Worm (Caenorhabditis elegans) whole organism, mixed stage, embryonic: ENCODE data around the gene etc-1.

Experiments used
- M03D4.4 ChIP-seq: sonication (generic microtip); optimal IDR thresholded peaks from 2 replicates; lab custom pipeline; 2017; ENCODE audit warnings: mild to moderate bottlenecking, missing genetic modification characterization, missing compliant biosample characterization
- bed-3 ChIP-seq: fragments of 200-800 bp; sonication (Bioruptor generic); optimal IDR thresholded peaks from 3 replicates; lab custom pipeline; 2018; ENCODE audit warnings: mild to moderate bottlenecking, missing genetic modification characterization, moderate library complexity, missing compliant biosample characterization
- blmp-1 ChIP-seq: fragments of 150-350 bp; optimal IDR thresholded peaks from 2 replicates; lab custom pipeline; 2014; ENCODE audit warnings: missing biosample characterization, missing genetic modification characterization
- ceh-39 ChIP-seq: fragments of 150-350 bp; optimal IDR thresholded peaks from 2 replicates; lab custom pipeline; 2014; ENCODE audit warnings: missing biosample characterization, missing genetic modification characterization
- ceh-43 ChIP-seq: fragments of 200-800 bp; sonication (Bioruptor generic); optimal IDR thresholded peaks from 2 replicates; lab custom pipeline; 2018; ENCODE audit warnings: mild to moderate bottlenecking, missing genetic modification characterization, moderate library complexity, missing compliant biosample characterization
- ceh-83 ChIP-seq: fragments of 200-800 bp; sonication (Bioruptor generic); optimal IDR thresholded peaks from 2 replicates; lab custom pipeline; 2018; ENCODE audit warnings: mild to moderate bottlenecking, missing genetic modification characterization, missing compliant biosample characterization
- ces-1 ChIP-seq: fragments of 150-350 bp; optimal IDR thresholded peaks from 2 replicates; lab custom pipeline; 2014; ENCODE audit warnings: missing biosample characterization, missing genetic modification reagents, missing genetic modification characterization
- cnd-1 ChIP-seq: fragments of 200-800 bp; sonication (Bioruptor generic); optimal IDR thresholded peaks from 2 replicates; lab custom pipeline; 2018; ENCODE audit warnings: mild to moderate bottlenecking, missing genetic modification characterization, missing compliant biosample characterization
- drap-1 ChIP-seq: fragments of 200-800 bp; sonication (Bioruptor generic); optimal IDR thresholded peaks from 3 replicates; lab custom pipeline; 2018; ENCODE audit warnings: mild to moderate bottlenecking, missing genetic modification characterization, missing compliant biosample characterization
- elt-3 ChIP-seq: fragments of 150-350 bp; optimal IDR thresholded peaks from 2 replicates; lab custom pipeline; 2014; ENCODE audit warnings: missing biosample characterization, missing genetic modification characterization
- flh-1 ChIP-seq: fragments of 200-800 bp; sonication (Bioruptor generic); optimal IDR thresholded peaks from 2 replicates; lab custom pipeline; 2018; ENCODE audit warnings: mild to moderate bottlenecking, missing genetic modification characterization, moderate library complexity, missing compliant biosample characterization
- ham-2 ChIP-seq: fragments of 200-800 bp; sonication (Bioruptor generic); optimal IDR thresholded peaks from 2 replicates; lab custom pipeline; 2018; ENCODE audit warnings: mild to moderate bottlenecking, missing genetic modification characterization, missing compliant biosample characterization
- hlh-1 ChIP-seq: fragments of 150-350 bp; optimal IDR thresholded peaks from 2 replicates; lab custom pipeline; 2014; ENCODE audit warnings: missing biosample characterization, missing genetic modification reagents, missing genetic modification characterization
- lin-13 ChIP-seq: fragments of 150-350 bp; optimal IDR thresholded peaks from 2 replicates; lab custom pipeline; 2014; ENCODE audit warnings: missing biosample characterization, missing genetic modification characterization
- lin-32 ChIP-seq: fragments of 200-800 bp; sonication (Bioruptor generic); optimal IDR thresholded peaks from 2 replicates; lab custom pipeline; 2018; ENCODE audit warnings: mild to moderate bottlenecking, missing genetic modification characterization, missing compliant biosample characterization
- lsy-2 ChIP-seq: fragments of 150-350 bp; optimal IDR thresholded peaks from 2 replicates; lab custom pipeline; 2014; ENCODE audit warnings: missing biosample characterization, missing genetic modification characterization
- mep-1 ChIP-seq: fragments of 150-350 bp; optimal IDR thresholded peaks from 2 replicates; lab custom pipeline; 2017; ENCODE audit warnings: missing biosample characterization, missing genetic modification reagents, missing genetic modification characterization, inconsistent platforms
- mls-2 ChIP-seq: sonication (generic microtip); optimal IDR thresholded peaks from 2 replicates; lab custom pipeline; 2016; ENCODE audit warnings: mild to moderate bottlenecking, missing genetic modification characterization, moderate library complexity, missing compliant biosample characterization
- nhr-2 ChIP-seq: fragments of 150-350 bp; optimal IDR thresholded peaks from 2 replicates; lab custom pipeline; 2014; ENCODE audit warnings: missing biosample characterization, missing genetic modification characterization
- nhr-237 ChIP-seq: fragments of 150-350 bp; optimal IDR thresholded peaks from 2 replicates; lab custom pipeline; 2014; ENCODE audit warnings: missing biosample characterization, missing genetic modification characterization
- nhr-28 ChIP-seq: fragments of 150-350 bp; optimal IDR thresholded peaks from 2 replicates; lab custom pipeline; 2014; ENCODE audit warnings: missing biosample characterization, missing genetic modification characterization
- pha-4 ChIP-seq: fragments of 150-350 bp; optimal IDR thresholded peaks from 2 replicates; lab custom pipeline; 2018; ENCODE audit warnings: missing biosample characterization, missing genetic modification reagents, missing genetic modification characterization
- sem-2 ChIP-seq: fragments of 200-800 bp; sonication (Bioruptor generic); optimal IDR thresholded peaks from 2 replicates; lab custom pipeline; 2018; ENCODE audit warnings: mild to moderate bottlenecking, missing genetic modification characterization, missing compliant biosample characterization
- snpc-4 ChIP-seq: fragments of 150-350 bp; optimal IDR thresholded peaks from 2 replicates; lab custom pipeline; 2014; ENCODE audit warnings: missing biosample characterization, missing genetic modification characterization
- sptf-1 ChIP-seq: sonication (generic microtip); optimal IDR thresholded peaks from 2 replicates; lab custom pipeline; 2017; ENCODE audit warnings: mild to moderate bottlenecking, missing genetic modification characterization, moderate library complexity, missing compliant biosample characterization
- tbx-8 ChIP-seq: fragments of 200-800 bp; sonication (Bioruptor generic); optimal IDR thresholded peaks from 2 replicates; lab custom pipeline; 2018; ENCODE audit warnings: mild to moderate bottlenecking, missing genetic modification characterization, moderate library complexity, missing compliant biosample characterization
- unc-120 ChIP-seq: sonication (generic microtip); optimal IDR thresholded peaks from 2 replicates; lab custom pipeline; 2017; ENCODE audit warnings: missing genetic modification characterization, missing compliant biosample characterization; ENCODE audit not compliant: poor library complexity, severe bottlenecking
- unc-39 ChIP-seq: fragments of 150-350 bp; optimal IDR thresholded peaks from 2 replicates; lab custom pipeline; 2014; ENCODE audit warnings: missing biosample characterization, missing genetic modification characterization
- unc-62 ChIP-seq: fragments of 150-350 bp; optimal IDR thresholded peaks from 2 replicates; lab custom pipeline; 2014; ENCODE audit warnings: missing biosample characterization, missing genetic modification reagents, missing genetic modification characterization
- zip-8 ChIP-seq: fragments of 150-350 bp; optimal IDR thresholded peaks from 2 replicates; lab custom pipeline; 2014; ENCODE audit warnings: missing biosample characterization, missing genetic modification characterization

etc-1 gene

DNA sequence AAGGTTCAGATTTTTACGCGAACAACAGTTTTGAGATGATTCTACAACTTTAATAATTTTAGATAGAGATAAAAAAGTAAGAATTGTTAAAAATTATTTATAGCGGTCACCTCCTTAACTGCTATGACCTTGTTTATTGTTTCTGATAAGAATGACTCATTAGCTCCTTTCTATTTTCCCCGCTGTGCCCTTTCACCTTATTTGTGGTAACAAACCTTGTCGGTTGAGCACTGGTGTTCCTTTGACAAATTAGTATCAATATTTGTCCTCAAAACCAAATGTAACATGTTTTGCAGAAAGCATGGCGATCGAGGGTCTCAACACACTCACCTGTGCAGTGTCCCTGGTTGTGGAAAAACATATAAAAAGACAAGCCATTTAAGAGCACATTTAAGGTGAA lies 38.0 kb upstream of the etc-1 start:
- TF ChIP-seq mls-2 (tag; lab: Kevin White, UChicago) (no peak), unc-39 (tag; lab: Kevin White, UChicago) (no peak), sem-2 (GFP tag; lab: Kevin White, UChicago) (no peak), nhr-28 (tag; lab: Kevin White, UChicago) (no peak), unc-120 (tag; lab: Kevin White, UChicago) (no peak)

DNA sequence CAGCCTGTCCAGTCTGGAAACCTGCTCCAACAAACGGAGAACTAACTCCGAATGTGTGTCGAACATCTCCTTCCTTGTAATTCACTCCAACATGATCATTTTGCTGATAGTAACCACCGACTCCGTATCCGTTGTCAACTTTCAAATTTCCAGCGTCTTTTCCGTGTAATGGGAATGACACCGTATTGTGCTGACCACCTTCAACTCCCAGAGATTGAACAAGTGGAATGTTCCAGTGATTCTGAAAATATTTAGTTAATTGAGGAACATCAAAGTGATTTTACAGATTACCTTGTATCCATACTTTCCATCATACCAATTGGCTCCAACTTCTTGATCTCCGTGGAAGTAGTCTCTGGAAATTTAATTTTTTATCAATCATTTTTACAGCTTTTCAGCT lies 36.7 kb upstream of the etc-1 start:
- TF ChIP-seq lin-13, result no peak
- no peak for TF ChIP-seq unc-39 (tag; lab: Kevin White, UChicago)
- TF ChIP-seq hlh-1 (tag; lab: Kevin White, UChicago), result no peak
- TF ChIP-seq, all 35 proteins: peak for 0

DNA sequence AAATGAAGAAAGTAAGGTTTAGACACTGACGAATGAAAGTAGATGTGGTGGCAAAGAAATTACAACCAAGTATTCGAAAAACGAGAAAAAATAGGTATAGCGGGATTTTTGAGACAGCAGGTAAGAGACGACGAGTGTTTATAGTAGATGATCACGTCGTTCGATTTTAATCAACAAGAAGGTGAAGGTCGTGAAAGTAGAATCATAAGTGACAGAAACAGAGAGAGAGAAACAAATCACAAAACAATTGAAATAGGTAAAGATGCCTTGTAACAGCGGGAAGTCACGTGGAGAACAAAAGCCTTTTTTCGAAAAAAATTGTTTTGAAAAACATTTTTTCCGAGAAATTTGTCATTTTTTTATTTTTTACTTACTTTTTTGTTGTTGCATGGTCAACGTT lies 34.5 kb upstream of the etc-1 start, which contains the start of gene T22C8.6:
TSS of gene T22C8.6 (minus strand) at position 194 of the 400 bp plus-strand sequence.
- TF ChIP-seq zip-8 (tag; lab: Kevin White, UChicago) (no peak), mep-1 (no peak)

DNA sequence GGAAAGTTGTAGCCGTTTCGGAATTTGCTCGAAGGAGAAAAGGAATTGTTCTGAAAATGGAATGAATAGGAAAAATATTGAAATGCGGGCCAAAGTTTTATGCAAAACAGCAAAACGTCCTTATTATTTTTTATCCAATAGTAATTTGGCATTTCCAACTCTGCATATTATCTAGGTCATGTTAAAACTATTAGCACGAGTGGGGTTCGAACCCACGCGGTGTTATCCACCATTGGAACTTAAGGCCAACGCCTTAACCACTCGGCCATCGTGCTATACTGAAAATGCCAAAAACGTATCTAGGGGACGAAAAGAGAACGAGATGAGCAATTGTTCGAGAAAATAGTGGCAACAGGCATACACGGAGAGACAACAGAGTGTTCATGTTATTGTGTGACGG lies 32.9 kb upstream of the etc-1 start:
- no peak for TF ChIP-seq ces-1 (GFP tag; lab: Kevin White, UChicago)

DNA sequence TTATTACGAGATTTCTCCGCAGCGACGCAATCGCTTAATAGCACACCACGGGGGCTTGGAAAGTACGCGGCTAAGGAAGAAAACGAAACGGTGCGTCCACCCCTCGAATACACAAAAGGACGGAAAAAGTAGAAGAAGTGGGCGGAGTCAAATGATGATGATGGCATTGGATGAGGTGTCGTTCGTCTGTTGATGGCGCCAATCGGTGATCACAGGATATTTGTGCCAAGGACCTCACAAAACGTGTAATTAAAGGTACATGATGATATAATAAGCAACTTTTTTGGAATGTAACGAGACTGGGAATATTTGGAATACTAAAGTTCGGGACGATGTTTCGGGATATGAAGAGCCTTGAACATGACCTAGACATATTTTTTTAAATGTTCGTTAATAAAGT lies 30.2 kb upstream of the etc-1 start, which contains the start of gene cutl-12:
TSS of gene cutl-12 (minus strand) at position 101 of the 400 bp plus-strand sequence.
- TF ChIP-seq ceh-39 (tag; lab: Kevin White, UChicago) (no peak), nhr-2 (tag; lab: Kevin White, UChicago) (no peak), elt-3 (no peak), nhr-28 (tag; lab: Kevin White, UChicago) (no peak), sptf-1 (tag; lab: Kevin White, UChicago) (no peak), ces-1 (GFP tag; lab: Kevin White, UChicago) (no peak), unc-39 (tag; lab: Kevin White, UChicago) (no peak), cnd-1 (tag; lab: Kevin White, UChicago) (no peak), lin-32 (no peak), lsy-2 (tag; lab: Kevin White, UChicago) (no peak), bed-3 (GFP tag; lab: Kevin White, UChicago) (no peak), lin-13 (no peak), M03D4.4 (tag; lab: Kevin White, UChicago) (no peak), hlh-1 (tag; lab: Kevin White, UChicago) (no peak), pha-4 (tag; lab: Kevin White, UChicago) (no peak)

DNA sequence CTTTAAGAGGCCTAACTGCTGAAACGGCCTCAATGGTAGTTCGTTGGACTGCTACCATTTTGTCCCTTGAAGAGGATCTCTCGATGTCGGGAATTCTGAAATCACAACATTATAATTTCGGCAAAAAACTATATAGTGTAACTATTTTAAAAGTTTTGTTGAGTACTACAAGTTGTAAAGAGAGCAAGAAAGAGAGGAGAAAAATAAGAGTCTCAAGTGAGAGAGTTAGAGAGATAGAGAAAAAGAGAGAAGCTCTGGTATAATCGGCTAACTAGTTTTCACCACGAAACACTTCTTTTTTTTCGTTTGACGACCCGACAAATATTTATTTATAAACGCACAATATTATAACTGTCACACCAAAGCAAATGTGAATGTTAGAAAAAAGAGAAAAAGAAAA lies 27.0 kb upstream of the etc-1 start, which contains the start of gene vab-9:
TSS of gene vab-9 (minus strand) at position 101 of the 400 bp plus-strand sequence.
- peak; percentile 51 for TF ChIP-seq ces-1 (GFP tag; lab: Kevin White, UChicago)
- TF ChIP-seq unc-62, result no peak
- TF ChIP-seq, all 35 proteins: peak for 1

DNA sequence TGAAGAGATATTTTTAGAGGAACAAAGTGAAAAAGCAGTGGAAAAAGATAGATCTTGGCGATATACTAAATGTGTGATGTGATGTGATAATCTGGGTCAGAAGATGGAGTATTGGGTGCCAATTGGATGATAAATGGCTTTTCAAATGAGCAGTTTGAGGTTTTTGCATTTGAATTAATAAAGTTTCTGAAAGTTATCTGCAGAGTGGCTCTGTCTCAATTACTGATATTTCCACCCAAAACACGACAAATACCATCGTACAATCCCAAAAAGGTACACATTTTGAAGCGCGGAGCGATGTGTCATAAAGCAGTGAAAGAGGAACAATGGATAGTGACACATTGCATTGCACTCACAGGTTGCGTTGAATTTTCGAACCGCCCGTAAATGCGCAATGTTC lies 25.1 kb upstream of the etc-1 start:
- TF ChIP-seq tbx-8 (GFP tag; lab: Kevin White, UChicago), result no peak
- TF ChIP-seq bed-3 (GFP tag; lab: Kevin White, UChicago), result no peak
- no peak for TF ChIP-seq lin-32
- TF ChIP-seq drap-1 (GFP tag; lab: Kevin White, UChicago), result no peak
- no peak for TF ChIP-seq ces-1 (GFP tag; lab: Kevin White, UChicago)
- TF ChIP-seq ceh-43 (GFP tag; lab: Kevin White, UChicago), result no peak
- no peak for TF ChIP-seq flh-1 (GFP tag; lab: Kevin White, UChicago)
- TF ChIP-seq nhr-28 (tag; lab: Kevin White, UChicago), result no peak
- no peak for TF ChIP-seq ham-2
- no peak for TF ChIP-seq hlh-1 (tag; lab: Kevin White, UChicago)
- TF ChIP-seq lin-13, result no peak
- no peak for TF ChIP-seq unc-62
- TF ChIP-seq elt-3, result no peak
- TF ChIP-seq blmp-1 (tag; lab: Kevin White, UChicago), result no peak
- no peak for TF ChIP-seq snpc-4
- no peak for TF ChIP-seq unc-39 (tag; lab: Kevin White, UChicago)
- TF ChIP-seq ceh-83 (GFP tag; lab: Kevin White, UChicago), result no peak
- TF ChIP-seq zip-8 (tag; lab: Kevin White, UChicago), result no peak
- no peak for TF ChIP-seq nhr-2 (tag; lab: Kevin White, UChicago)
- no peak for TF ChIP-seq nhr-237 (tag; lab: Kevin White, UChicago)
